Fruit fly (Drosophila melanogaster) S2 (cell line): ENCODE data around the gene Coq2.

Source experiments
- CG8478 ChIP-seq: fragments of >200 bp; optimal IDR thresholded peaks from 2 replicates; lab custom pipeline; 2018
- CTCF ChIP-seq, 2 experiments: fragments of >200 bp; optimal IDR thresholded peaks; 2 replicates each; lab custom pipeline; 2018

- TF ChIP-seq CTCF (optimal IDR thresholded peaks at IDR 0.05; lab: Kevin White, UChicago), result peak; percentile 70 to 78
- TF ChIP-seq CG8478 (lab: Kevin White, UChicago), result no peak
Observed at dm6 chr3R:8300928-8301752, 15.2 kb downstream of the Coq2 start, which contains the start of the genes CG9626 and mRpL1.
